Fruit fly (Drosophila melanogaster) S2 (cell line): ENCODE results near the gene Yp3.

Source experiments
- CG8478 ChIP-seq: fragments of >200 bp; optimal IDR thresholded peaks from 2 replicates; lab custom pipeline; 2018
- CTCF ChIP-seq, 2 experiments: fragments of >200 bp; optimal IDR thresholded peaks; 2 replicates each; lab custom pipeline; 2018

Gene Yp3

DNA sequence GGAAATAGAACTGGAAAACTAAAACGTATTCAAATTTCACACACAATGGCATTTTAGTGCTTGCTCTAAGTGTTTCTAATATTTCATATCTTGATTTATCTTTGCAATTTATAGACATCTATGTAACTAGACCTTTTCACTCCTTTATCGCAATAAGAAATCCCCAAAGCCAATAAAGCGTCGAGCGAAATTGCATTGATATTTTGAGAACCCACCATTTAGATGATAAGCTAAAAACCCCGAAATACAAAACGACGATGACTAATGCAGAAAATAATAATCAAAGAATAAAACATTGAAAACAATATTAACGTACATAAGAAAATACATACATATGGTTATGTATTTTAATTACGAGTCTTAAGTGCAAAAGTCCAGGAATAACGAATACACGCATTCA lies 19.2 kb downstream of the Yp3 start:
- TF ChIP-seq CTCF (optimal IDR thresholded peaks at IDR 0.05; lab: Kevin White, UChicago) = no peak

dm6 chrX:13779696-13780095 lies 20.4 kb downstream of the Yp3 start:
- no peak for TF ChIP-seq CG8478 (lab: Kevin White, UChicago)
- TF ChIP-seq CTCF (optimal IDR thresholded peaks at IDR 0.05; lab: Kevin White, UChicago) = no peak

DNA sequence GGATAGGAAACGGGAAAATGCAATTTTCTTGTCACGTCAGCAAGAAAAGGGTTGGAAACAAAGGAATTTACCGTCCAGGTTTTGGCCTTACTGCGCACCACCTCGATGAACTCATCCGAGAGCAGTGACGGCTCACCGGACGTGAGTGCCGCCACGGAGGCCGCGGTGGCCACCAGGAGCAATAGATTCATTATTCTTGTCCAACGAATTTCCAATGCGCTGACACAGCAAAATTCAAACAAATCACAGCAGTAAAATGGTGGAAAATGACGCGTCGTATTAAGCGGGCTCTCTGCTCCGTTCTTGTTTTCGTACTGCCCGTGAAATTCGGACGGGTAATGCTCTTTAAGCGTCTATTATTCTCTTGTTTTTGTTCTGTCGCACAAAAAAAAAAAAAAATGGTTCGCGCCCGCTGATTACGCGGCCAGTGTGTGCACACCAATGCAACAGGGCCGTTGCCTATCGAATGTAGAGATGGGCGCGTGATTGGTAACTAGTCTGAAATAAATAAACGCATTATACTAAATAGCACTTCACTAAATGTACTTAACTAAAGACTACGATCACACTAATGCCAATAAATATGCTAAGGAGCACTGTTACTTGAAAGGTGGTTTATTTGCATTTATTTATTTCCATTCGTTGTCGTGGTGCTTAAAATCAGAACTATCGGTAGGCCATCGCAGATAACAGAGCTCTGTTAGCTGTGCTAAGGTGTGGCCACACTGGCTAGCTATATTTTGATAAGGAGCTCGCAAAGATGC lies 22.6 kb downstream of the Yp3 start, which contains the start of the genes CtsB and amrt:
TSS of gene CtsB (minus strand) at position 432 of the 764 bp plus-strand sequence.
TSS of gene amrt (plus strand) at position 721 of the 764 bp plus-strand sequence.
- TF ChIP-seq CTCF (optimal IDR thresholded peaks at IDR 0.05; lab: Kevin White, UChicago) (no peak), CG8478 (lab: Kevin White, UChicago) (no peak)

DNA sequence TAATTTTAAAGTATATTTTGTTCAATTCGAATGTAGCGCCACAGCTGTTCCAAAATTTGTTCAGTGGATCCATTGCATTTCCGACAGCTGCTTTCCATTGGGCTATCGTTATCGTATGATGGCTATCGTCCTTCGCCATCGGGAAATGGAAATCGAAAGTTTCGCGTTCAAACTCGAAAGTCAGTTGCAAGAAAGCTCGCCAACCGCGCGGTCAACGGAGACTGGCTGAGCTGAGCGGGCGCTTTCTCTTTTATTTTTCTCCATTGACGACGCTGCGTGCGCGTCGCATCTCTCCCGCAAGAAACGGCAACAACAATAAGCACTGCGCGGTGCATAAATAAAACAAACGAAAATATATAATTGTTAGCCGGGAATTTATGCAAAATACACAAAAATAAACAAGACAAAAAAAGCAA lies 24.2 kb downstream of the Yp3 start, which contains the start of gene inaE:
TSS of gene inaE (plus strand) at position 181 of the 416 bp plus-strand sequence.
- TF ChIP-seq CTCF (optimal IDR thresholded peaks at IDR 0.05; lab: Kevin White, UChicago) = peak in 1 of 2 experiments; percentile 14
- TF ChIP-seq CG8478 (lab: Kevin White, UChicago) = no peak

dm6 chrX:13783958-13784907 lies 24.9 kb downstream of the Yp3 start:
- no peak for TF ChIP-seq CTCF (optimal IDR thresholded peaks at IDR 0.05; lab: Kevin White, UChicago)
- no peak for TF ChIP-seq CG8478 (lab: Kevin White, UChicago)

DNA sequence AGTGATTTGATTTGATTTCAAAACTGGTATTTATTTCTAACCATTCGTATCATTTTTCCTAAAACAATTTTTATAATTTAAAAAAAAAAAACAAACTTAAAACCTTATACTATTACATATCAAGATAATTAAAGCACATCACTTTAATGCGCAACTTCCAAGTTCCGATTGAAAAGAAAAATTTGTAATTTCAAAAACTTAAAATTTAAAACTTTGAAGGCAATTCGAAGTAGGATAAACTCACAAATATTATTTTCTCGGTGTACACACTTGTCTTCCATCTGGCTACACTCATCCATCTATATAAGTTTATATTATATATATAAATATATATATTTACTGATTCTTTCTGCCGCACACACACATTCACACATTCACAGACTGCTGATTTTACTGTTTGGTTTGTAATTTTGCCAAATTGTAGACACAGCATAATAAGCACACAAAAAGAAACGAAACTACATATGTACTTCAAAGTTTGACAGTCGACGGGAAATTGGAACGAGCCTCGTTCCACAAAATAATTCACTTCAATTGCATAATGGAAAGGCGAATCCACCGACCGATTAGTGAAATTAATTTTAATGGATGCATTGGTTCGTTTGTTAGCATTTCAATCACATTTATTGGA lies 26.8 kb downstream of the Yp3 start:
- TF ChIP-seq CTCF (optimal IDR thresholded peaks at IDR 0.05; lab: Kevin White, UChicago) (no peak), CG8478 (lab: Kevin White, UChicago) (no peak)

- TF ChIP-seq CG8478 (lab: Kevin White, UChicago) (no peak), CTCF (optimal IDR thresholded peaks at IDR 0.05; lab: Kevin White, UChicago) (no peak)
Measured at dm6 chrX:13787282-13787850, 28.0 kb downstream of the Yp3 start.

DNA sequence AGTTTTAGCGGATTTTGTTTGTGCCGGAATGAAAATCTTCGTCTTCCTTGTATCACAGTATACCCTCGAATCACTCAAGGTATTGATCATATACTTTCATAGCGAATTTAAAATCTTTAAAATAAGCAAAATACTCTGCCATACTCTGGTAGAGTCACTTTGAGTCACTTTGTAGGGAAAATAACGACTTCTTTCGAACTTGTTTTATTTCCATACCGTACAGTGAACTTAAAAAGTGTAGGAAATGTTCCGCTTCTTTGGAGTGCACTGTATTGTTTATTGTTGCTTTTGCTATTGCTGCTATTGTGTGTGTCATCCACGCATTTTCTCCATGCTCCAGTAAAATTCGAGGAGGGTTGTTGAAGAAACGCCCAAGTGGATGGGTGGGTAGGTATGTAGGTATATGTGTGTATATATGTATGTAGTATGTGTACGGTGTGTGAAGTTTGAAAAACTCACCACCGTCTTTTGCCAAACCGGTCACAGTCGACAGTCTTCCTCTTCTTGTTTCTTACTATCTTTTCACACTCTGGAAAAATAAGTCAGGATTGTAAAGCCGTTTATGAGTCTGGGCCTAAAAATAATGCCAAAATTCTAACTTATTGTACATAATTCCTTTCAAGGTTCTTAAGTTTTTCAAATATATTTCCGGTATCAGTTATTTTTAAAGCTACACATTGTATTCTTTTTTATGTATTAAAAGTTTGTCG lies 29.8 kb downstream of the Yp3 start:
- TF ChIP-seq CTCF (optimal IDR thresholded peaks at IDR 0.05; lab: Kevin White, UChicago) = no peak
- TF ChIP-seq CG8478 (lab: Kevin White, UChicago) = no peak

DNA sequence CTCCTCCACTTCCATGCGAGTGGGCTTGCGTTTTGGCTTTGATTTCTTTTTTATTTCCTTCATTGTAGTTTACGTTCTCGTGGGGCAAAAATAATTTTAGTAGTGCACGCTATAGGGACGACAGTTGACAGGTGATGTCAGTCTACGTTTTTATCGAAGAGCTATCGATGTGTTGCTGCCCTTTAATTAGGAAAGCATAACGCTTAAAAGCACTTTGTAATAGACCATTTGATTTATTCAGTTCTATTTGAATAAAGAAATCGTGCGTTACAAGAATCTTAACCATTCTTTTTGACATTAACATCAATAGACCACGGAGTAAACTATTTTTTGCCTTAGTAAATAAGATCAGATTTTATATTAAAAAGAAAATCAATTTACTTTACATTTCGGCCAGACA lies 31.7 kb downstream of the Yp3 start, which contains the start of gene CG10993:
TSS of gene CG10993 (minus strand) at position 101 of the 400 bp plus-strand sequence.
- no peak for TF ChIP-seq CTCF (optimal IDR thresholded peaks at IDR 0.05; lab: Kevin White, UChicago)
- no peak for TF ChIP-seq CG8478 (lab: Kevin White, UChicago)

DNA sequence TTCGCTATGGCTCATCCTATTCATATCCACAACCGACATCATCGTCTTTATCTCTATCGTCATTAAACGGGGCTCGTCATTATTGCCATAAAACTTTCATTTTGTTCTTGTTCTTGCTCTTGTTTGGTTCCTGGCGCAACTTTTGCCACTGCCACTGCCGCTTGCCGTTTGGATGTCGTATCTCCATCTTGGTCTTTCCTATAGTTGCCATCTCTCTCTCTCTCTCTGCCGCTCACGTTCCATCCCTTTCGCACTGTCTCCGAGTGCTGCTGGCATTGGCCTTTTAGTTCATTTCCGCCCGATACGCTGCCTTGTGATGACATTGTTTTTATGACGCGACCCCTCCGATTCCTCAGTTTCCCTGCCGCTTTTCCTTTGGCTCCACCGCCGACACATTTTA lies 33.1 kb downstream of the Yp3 start:
- TF ChIP-seq CTCF (optimal IDR thresholded peaks at IDR 0.05; lab: Kevin White, UChicago) = no peak
- no peak for TF ChIP-seq CG8478 (lab: Kevin White, UChicago)

dm6 chrX:13797538-13797937 lies 38.2 kb downstream of the Yp3 start, which contains the start of gene CG10996:
Gene CG10996, minus strand, starts transcription at chrX:13797638.
- no peak for TF ChIP-seq CG8478 (lab: Kevin White, UChicago)

DNA sequence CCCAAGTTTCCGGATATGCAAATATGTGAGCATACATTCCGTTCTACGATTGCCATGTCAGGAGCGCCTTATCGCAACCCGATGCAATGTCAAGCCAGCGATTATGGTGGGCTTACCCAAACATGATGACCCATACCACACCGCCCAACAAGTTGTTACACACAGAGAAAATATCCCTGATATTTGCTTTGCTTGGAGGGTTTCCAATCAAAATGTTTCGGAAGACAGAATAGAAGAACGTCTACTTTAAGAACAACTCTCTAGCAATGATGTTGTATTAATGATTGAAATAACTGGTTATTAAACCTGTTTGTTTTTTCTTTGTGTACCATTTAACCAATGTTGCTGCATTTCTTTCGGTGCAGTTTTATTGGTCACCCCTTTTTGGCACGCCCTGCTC lies 41.3 kb downstream of the Yp3 start:
- no peak for TF ChIP-seq CG8478 (lab: Kevin White, UChicago)
- no peak for TF ChIP-seq CTCF (optimal IDR thresholded peaks at IDR 0.05; lab: Kevin White, UChicago)

- no peak for TF ChIP-seq CG8478 (lab: Kevin White, UChicago)
Measured at dm6 chrX:13804398-13804797, 45.1 kb downstream of the Yp3 start.
